Worm (Caenorhabditis elegans): ENCODE data around the gene srv-16.

The srv-16 gene

ce11 chrIV:15901123-15901522, 32.6 kb downstream of the srv-16 start, which contains the start of gene Y105C5B.5:
Gene Y105C5B.5 (minus strand): TSS chrIV:15901225.
- TF ChIP-seq mdl-1 (tag; optimal IDR thresholded peaks at IDR 0.05), result no peak
- TF ChIP-seq eor-1 (tag; optimal IDR thresholded peaks at IDR 0.05), result no peak
- TF ChIP-seq nhr-43 (tag; optimal IDR thresholded peaks at IDR 0.05; ENCODE audit: poor library complexity, severe bottlenecking), result no peak
- TF ChIP-seq pqm-1 (tag; optimal IDR thresholded peaks at IDR 0.05), result no peak
- TF ChIP-seq nhr-23 (tag; optimal IDR thresholded peaks at IDR 0.05), result peak; percentile 3
- no peak for TF ChIP-seq nhr-11 (tag; optimal IDR thresholded peaks at IDR 0.05)
- no peak for TF ChIP-seq nhr-25 (tag; optimal IDR thresholded peaks at IDR 0.05)

- TF ChIP-seq egl-5 (tag; optimal IDR thresholded peaks at IDR 0.05), result no peak
- TF ChIP-seq pqm-1 (tag; optimal IDR thresholded peaks at IDR 0.05), result no peak
- TF ChIP-seq ztf-11 (tag; optimal IDR thresholded peaks at IDR 0.05), result no peak
- TF ChIP-seq elt-2 (tag; optimal IDR thresholded peaks at IDR 0.05), result no peak
- no peak for TF ChIP-seq daf-12 (tag; optimal IDR thresholded peaks at IDR 0.05)
- no peak for TF ChIP-seq tbx-2 (tag; optimal IDR thresholded peaks at IDR 0.05)
- TF ChIP-seq elt-1 (tag; optimal IDR thresholded peaks at IDR 0.05), result no peak
- no peak for TF ChIP-seq nhr-43 (tag; optimal IDR thresholded peaks at IDR 0.05; ENCODE audit: poor library complexity, severe bottlenecking)
- no peak for TF ChIP-seq ceh-82 (tag; optimal IDR thresholded peaks at IDR 0.05)
- no peak for TF ChIP-seq lin-39 (tag; optimal IDR thresholded peaks at IDR 0.05)
- no peak for TF ChIP-seq egl-27 (tag; optimal IDR thresholded peaks at IDR 0.05)
- TF ChIP-seq nhr-67 (tag; optimal IDR thresholded peaks at IDR 0.05), result no peak
- no peak for TF ChIP-seq lin-15B (tag; optimal IDR thresholded peaks at IDR 0.05)
- no peak for TF ChIP-seq R02D3.7 (tag; optimal IDR thresholded peaks at IDR 0.05)
Observed at ce11 chrIV:15900158-15900557, 33.6 kb downstream of the srv-16 start.

DNA sequence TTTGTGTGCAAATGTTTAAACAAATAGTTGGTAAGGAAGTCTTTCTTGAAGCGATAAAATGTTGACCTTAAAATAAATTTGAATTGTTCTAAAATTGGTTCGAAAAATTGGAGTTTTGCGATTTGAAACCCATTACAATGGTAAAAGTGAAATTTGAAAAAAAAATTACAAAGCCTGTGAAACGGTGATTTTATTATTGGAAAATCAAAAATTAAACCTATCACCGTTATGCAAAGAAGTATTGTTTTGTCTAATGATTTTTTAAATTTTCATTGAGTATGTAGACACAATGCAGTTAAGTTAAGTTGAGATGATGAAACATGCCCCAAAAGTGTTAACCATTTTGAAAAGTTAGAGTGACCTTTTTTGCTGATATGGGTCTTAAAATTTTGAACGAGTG, 38.9 kb downstream of the srv-16 start:
- TF ChIP-seq elt-3 (tag; optimal IDR thresholded peaks at IDR 0.05) (no peak), nhr-77 (tag; optimal IDR thresholded peaks at IDR 0.05) (no peak), unc-39 (tag; optimal IDR thresholded peaks at IDR 0.05) (no peak), fos-1 (tag; optimal IDR thresholded peaks at IDR 0.05) (no peak), lin-39 (tag; optimal IDR thresholded peaks at IDR 0.05) (no peak), nhr-67 (tag; optimal IDR thresholded peaks at IDR 0.05) (no peak), nhr-43 (tag; optimal IDR thresholded peaks at IDR 0.05; ENCODE audit: poor library complexity, severe bottlenecking) (no peak)

- TF ChIP-seq nhr-23 (tag; optimal IDR thresholded peaks at IDR 0.05) (no peak), fkh-2 (tag; optimal IDR thresholded peaks at IDR 0.05) (no peak), ceh-28 (tag; optimal IDR thresholded peaks at IDR 0.05) (no peak), nhr-25 (tag; optimal IDR thresholded peaks at IDR 0.05) (no peak)
Observed at ce11 chrIV:15894133-15894532, 39.6 kb downstream of the srv-16 start, which contains the start of gene srv-14. Gene srv-14 (minus strand): TSS chrIV:15894233.

- TF ChIP-seq jun-1 (tag; optimal IDR thresholded peaks at IDR 0.05) (no peak), hmg-11 (tag; optimal IDR thresholded peaks at IDR 0.05) (no peak), elt-3 (tag; optimal IDR thresholded peaks at IDR 0.05) (no peak), ceh-28 (tag; optimal IDR thresholded peaks at IDR 0.05) (no peak), unc-39 (tag; optimal IDR thresholded peaks at IDR 0.05) (no peak), tbx-2 (tag; optimal IDR thresholded peaks at IDR 0.05) (no peak), nfya-1 (tag; optimal IDR thresholded peaks at IDR 0.05; ENCODE audit: insufficient read depth) (no peak), skn-1 (tag; optimal IDR thresholded peaks at IDR 0.05) (no peak), ceh-16 (tag; optimal IDR thresholded peaks at IDR 0.05) (no peak), egl-5 (tag; optimal IDR thresholded peaks at IDR 0.05) (no peak), aly-2 (tag; optimal IDR thresholded peaks at IDR 0.05) (no peak), pqm-1 (tag; optimal IDR thresholded peaks at IDR 0.05) (no peak), egl-27 (tag; optimal IDR thresholded peaks at IDR 0.05) (no peak), elt-1 (tag; optimal IDR thresholded peaks at IDR 0.05) (no peak), unc-62 (GFP tag; optimal IDR thresholded peaks at IDR 0.05) (no peak)
Observed at ce11 chrIV:15883922-15884321, 49.8 kb downstream of the srv-16 start, which contains the start of gene Y105C5B.3. Gene Y105C5B.3 (plus strand): TSS chrIV:15884222.

Measured in whole organism, L3 larva.